Worm (Caenorhabditis elegans): ENCODE data around the gene nhr-71.

nhr-71 gene

DNA sequence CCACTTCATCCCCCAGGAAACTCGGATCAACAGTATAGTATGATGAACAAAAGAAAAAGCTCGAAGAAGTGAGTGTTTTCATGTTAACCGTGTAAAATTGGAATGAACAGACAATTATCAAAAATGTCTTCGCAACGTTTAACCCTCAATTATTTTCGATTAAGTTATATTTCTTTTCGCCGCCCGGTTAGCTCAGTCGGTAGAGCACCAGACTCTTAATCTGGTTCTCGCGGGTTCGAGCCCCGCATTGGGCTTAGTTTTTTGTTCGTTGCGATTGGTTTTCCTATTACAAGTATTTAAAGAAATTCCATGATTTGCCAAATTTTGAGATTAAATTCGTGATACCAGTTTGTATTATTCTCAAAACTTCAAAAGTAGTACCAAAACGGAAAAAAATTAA lies 17.4 kb upstream of the nhr-71 start (continued):
- no peak for TF ChIP-seq hmg-20 (GFP tag; IDR thresholded peaks at IDR 0.05)
- no peak for TF ChIP-seq attf-6 (GFP tag; IDR thresholded peaks at IDR 0.05)
- TF ChIP-seq sdz-38 (tag; optimal IDR thresholded peaks at IDR 0.05), result no peak
- no peak for TF ChIP-seq sea-2 (GFP tag; IDR thresholded peaks at IDR 0.05)
- TF ChIP-seq F22D6.2 (tag; optimal IDR thresholded peaks at IDR 0.05), result no peak
- TF ChIP-seq Y53G8AR.9 (GFP tag; conservative IDR thresholded peaks at IDR 0.05), result no peak
- peak; percentile 34 for TF ChIP-seq mcd-1 (GFP tag; IDR thresholded peaks at IDR 0.05)
- TF ChIP-seq attf-3 (GFP tag; conservative IDR thresholded peaks at IDR 0.05), result no peak
- TF ChIP-seq cebp-1 (GFP tag; IDR thresholded peaks at IDR 0.05), result no peak
- TF ChIP-seq cebp-1 (tag; optimal IDR thresholded peaks at IDR 0.05), result no peak
- TF ChIP-seq tlf-1 (GFP tag; optimal IDR thresholded peaks at IDR 0.05), result no peak
- TF ChIP-seq F52B5.7 (tag; optimal IDR thresholded peaks at IDR 0.05), result no peak
- TF ChIP-seq fkh-3 (tag; optimal IDR thresholded peaks at IDR 0.05), result no peak
- no peak for TF ChIP-seq nfyb-1 (GFP tag; IDR thresholded peaks at IDR 0.05)
- TF ChIP-seq xnd-1 (tag; optimal IDR thresholded peaks at IDR 0.05), result no peak
- no peak for TF ChIP-seq B0019.2 (GFP tag; conservative IDR thresholded peaks at IDR 0.05)
- TF ChIP-seq K11D2.4 (GFP tag; IDR thresholded peaks at IDR 0.05), result no peak
- no peak for TF ChIP-seq hrde-1 (tag; optimal IDR thresholded peaks at IDR 0.05; ENCODE audit: borderline replicate concordance)
- TF ChIP-seq ztf-6 (GFP tag; IDR thresholded peaks at IDR 0.05), result no peak
- TF ChIP-seq lin-26 (GFP tag; IDR thresholded peaks at IDR 0.05), result peak; percentile 87
- no peak for TF ChIP-seq madf-3 (GFP tag; IDR thresholded peaks at IDR 0.05)
- no peak for TF ChIP-seq efl-1 (GFP tag; optimal IDR thresholded peaks at IDR 0.05)
- TF ChIP-seq ztf-26 (tag; optimal IDR thresholded peaks at IDR 0.05), result no peak
- no peak for TF ChIP-seq ztf-22 (GFP tag; optimal IDR thresholded peaks at IDR 0.05)
- TF ChIP-seq egrh-3 (GFP tag; IDR thresholded peaks at IDR 0.05), result no peak
- no peak for TF ChIP-seq F10E7.11 (tag; optimal IDR thresholded peaks at IDR 0.05)
- peak; percentile 67 for TF ChIP-seq pbrm-1 (GFP tag; IDR thresholded peaks at IDR 0.05)
- TF ChIP-seq madf-6 (GFP tag; IDR thresholded peaks at IDR 0.05), result no peak; the same call in 1 of the 2 replicates
- TF ChIP-seq ztf-28 (GFP tag; IDR thresholded peaks at IDR 0.05), result no peak
- no peak for TF ChIP-seq nhr-90 (tag; optimal IDR thresholded peaks at IDR 0.05)
- no peak for TF ChIP-seq akir-1 (GFP tag; optimal IDR thresholded peaks at IDR 0.05)
- TF ChIP-seq Y67H2A.10 (GFP tag; conservative IDR thresholded peaks at IDR 0.05), result no peak
- TF ChIP-seq Y56A3A.18 (GFP tag; IDR thresholded peaks at IDR 0.05), result peak; percentile 62; the same call in 1 of the 2 replicates
- no peak for TF ChIP-seq F39B2.1 (GFP tag; IDR thresholded peaks at IDR 0.05)
- TF ChIP-seq aptf-2 (GFP tag; conservative IDR thresholded peaks at IDR 0.05), result no peak
- no peak for TF ChIP-seq zim-3 (tag; optimal IDR thresholded peaks at IDR 0.05)
- TF ChIP-seq B0035.1 (tag; optimal IDR thresholded peaks at IDR 0.05), result no peak
- no peak for TF ChIP-seq egl-44 (GFP tag; IDR thresholded peaks at IDR 0.05)
- 0 out of 2 replicates have a peak, but pooled peaks have one; percentile 68 for TF ChIP-seq ceh-58 (GFP tag; IDR thresholded peaks at IDR 0.05)
- TF ChIP-seq F57A8.1 (GFP tag; optimal IDR thresholded peaks at IDR 0.05), result no peak
- peak in 1 of 3 experiments; percentile 16 for TF ChIP-seq lin-35 (GFP tag; optimal IDR thresholded peaks at IDR 0.05)

Data from whole organism, young adult.